Fruit fly (Drosophila melanogaster) whole organism, prepupa: Measurements from ENCODE around the gene RpS19a.

Source experiments
- CG10669 ChIP-seq: fragments of 200-800 bp; sonication (Bioruptor generic); optimal IDR thresholded peaks from 3 replicates; lab custom pipeline; 2018; ENCODE audit warnings: missing biosample characterization, mild to moderate bottlenecking, missing genetic modification characterization, moderate library complexity
- CG11294 ChIP-seq: fragments of 200-800 bp; sonication (Bioruptor generic); IDR thresholded peaks from 2 replicates; pipeline ENCODE4 v1.3.6; 2022; ENCODE audit warnings: missing biosample characterization, missing genetic modification characterization
- CG31627 ChIP-seq: fragments of 200-800 bp; sonication (Bioruptor generic); optimal IDR thresholded peaks from 3 replicates; lab custom pipeline; 2016; ENCODE audit warnings: missing biosample characterization, missing genetic modification characterization
- CG32006 ChIP-seq: fragments of 200-800 bp; sonication (Bioruptor generic); optimal IDR thresholded peaks from 3 replicates; lab custom pipeline; 2017; ENCODE audit warnings: missing biosample characterization, mild to moderate bottlenecking, missing genetic modification characterization
- CG6854 ChIP-seq: fragments of 200-800 bp; sonication (Bioruptor generic); optimal IDR thresholded peaks from 2 replicates; lab custom pipeline; 2017; ENCODE audit warnings: missing biosample characterization, mild to moderate bottlenecking, missing genetic modification characterization
- CG8632 ChIP-seq: fragments of 200-800 bp; sonication (Bioruptor generic); optimal IDR thresholded peaks from 3 replicates; lab custom pipeline; 2016; ENCODE audit warnings: missing biosample characterization, missing genetic modification characterization
- Eip75B ChIP-seq: fragments of 200-800 bp; sonication (Bioruptor generic); optimal IDR thresholded peaks from 3 replicates; lab custom pipeline; 2016; ENCODE audit warnings: missing biosample characterization, missing genetic modification characterization
- Eip93F ChIP-seq: fragments of 200-800 bp; sonication (Bioruptor generic); optimal IDR thresholded peaks from 2 replicates; lab custom pipeline; 2016; ENCODE audit warnings: missing biosample characterization, mild to moderate bottlenecking, missing genetic modification characterization
- Lpt ChIP-seq: fragments of 200-800 bp; sonication (Bioruptor generic); optimal IDR thresholded peaks from 3 replicates; lab custom pipeline; 2016; ENCODE audit warnings: missing biosample characterization, missing genetic modification characterization
- OdsH ChIP-seq: fragments of 200-800 bp; sonication (Bioruptor generic); optimal IDR thresholded peaks from 3 replicates; lab custom pipeline; 2016; ENCODE audit warnings: missing biosample characterization, missing genetic modification characterization
- Sox14 ChIP-seq: fragments of 200-800 bp; sonication (Bioruptor generic); optimal IDR thresholded peaks from 3 replicates; lab custom pipeline; 2016; ENCODE audit warnings: missing biosample characterization, missing genetic modification characterization
- pdm3 ChIP-seq: fragments of 200-800 bp; sonication (Bioruptor generic); optimal IDR thresholded peaks from 3 replicates; lab custom pipeline; 2016; ENCODE audit warnings: missing biosample characterization, missing genetic modification characterization
- vri ChIP-seq: fragments of 200-800 bp; sonication (Bioruptor generic); optimal IDR thresholded peaks from 3 replicates; lab custom pipeline; 2016; ENCODE audit warnings: missing biosample characterization, mild to moderate bottlenecking, missing genetic modification characterization

DNA sequence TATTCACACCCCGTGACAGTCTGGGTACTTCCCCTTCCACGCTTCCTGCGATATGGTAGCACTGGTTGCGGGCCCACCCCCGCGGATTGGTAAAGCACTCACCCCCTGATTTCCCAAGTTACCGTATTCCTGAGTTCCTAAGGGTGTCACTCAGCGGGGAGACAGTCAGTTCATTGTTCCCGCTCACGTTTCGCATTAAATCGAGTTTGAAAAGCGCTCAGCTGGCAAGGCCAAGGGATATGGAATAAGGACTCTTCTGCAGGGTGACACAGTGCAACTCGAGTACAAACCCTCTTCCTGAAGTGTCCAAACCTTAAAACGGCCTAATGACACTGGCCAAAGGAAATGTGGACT is 50.4 kb downstream of the RpS19a start:
- no peak for TF ChIP-seq Lpt (GFP tag; lab: Kevin White, UChicago)
- TF ChIP-seq Sox14 (GFP tag; lab: Kevin White, UChicago): no peak
- TF ChIP-seq pdm3 (GFP tag; lab: Kevin White, UChicago): no peak
- TF ChIP-seq CG10669 (GFP tag; lab: Kevin White, UChicago): no peak
- no peak for TF ChIP-seq CG6854 (GFP tag; lab: Kevin White, UChicago)
- TF ChIP-seq CG32006: no peak
- TF ChIP-seq CG11294: no peak
- TF ChIP-seq Eip75B (GFP tag; lab: Kevin White, UChicago): no peak
- no peak for TF ChIP-seq Eip93F (GFP tag; lab: Kevin White, UChicago)
- TF ChIP-seq OdsH (GFP tag; lab: Kevin White, UChicago): no peak
- TF ChIP-seq CG31627 (GFP tag; lab: Kevin White, UChicago): no peak
- TF ChIP-seq vri (GFP tag; lab: Kevin White, UChicago): no peak
- no peak for TF ChIP-seq CG8632 (GFP tag; lab: Kevin White, UChicago)
